Worm (Caenorhabditis elegans) whole organism, L2 larva: Measurements from ENCODE around the gene sym-2.
A peak's percentile ranks its signal among the peaks of the same experiment; 100 is the strongest.

Source experiments
- C34F6.9 ChIP-seq: fragments of 150-350 bp; optimal IDR thresholded peaks from 2 replicates; lab custom pipeline; 2014; ENCODE audit warnings: missing biosample characterization, missing genetic modification characterization
- R02D3.7 ChIP-seq: fragments of 150-350 bp; optimal IDR thresholded peaks from 2 replicates; lab custom pipeline; 2014; ENCODE audit warnings: missing biosample characterization, missing genetic modification characterization
- Y55F3AM.14 ChIP-seq: fragments of 200-800 bp; sonication (Bioruptor generic); optimal IDR thresholded peaks from 2 replicates; lab custom pipeline; 2018; ENCODE audit warnings: mild to moderate bottlenecking, missing genetic modification characterization, missing compliant biosample characterization
- ZK546.5 ChIP-seq: sonication (generic microtip); optimal IDR thresholded peaks from 2 replicates; lab custom pipeline; 2017; ENCODE audit warnings: missing biosample characterization, missing genetic modification characterization
- alr-1 ChIP-seq: fragments of 150-350 bp; optimal IDR thresholded peaks from 2 replicates; lab custom pipeline; 2014; ENCODE audit warnings: missing biosample characterization, missing genetic modification characterization
- aly-2 ChIP-seq: fragments of 150-350 bp; optimal IDR thresholded peaks from 2 replicates; lab custom pipeline; 2014; ENCODE audit warnings: missing biosample characterization, missing genetic modification characterization
- blmp-1 ChIP-seq: sonication (generic microtip); optimal IDR thresholded peaks from 2 replicates; lab custom pipeline; 2017; ENCODE audit warnings: missing genetic modification characterization, mild to moderate bottlenecking, missing compliant biosample characterization, antibody characterized with exemption, moderate library complexity; ENCODE audit not compliant: insufficient read depth
- crh-2 ChIP-seq: sonication (generic microtip); optimal IDR thresholded peaks from 2 replicates; lab custom pipeline; 2017; ENCODE audit warnings: missing biosample characterization, missing genetic modification characterization
- elt-1 ChIP-seq: fragments of 150-350 bp; optimal IDR thresholded peaks from 2 replicates; lab custom pipeline; 2014; ENCODE audit warnings: missing biosample characterization, missing genetic modification characterization
- elt-3 ChIP-seq: sonication (generic microtip); optimal IDR thresholded peaks from 2 replicates; lab custom pipeline; 2017; ENCODE audit warnings: missing biosample characterization, missing genetic modification characterization
- fos-1 ChIP-seq: fragments of 150-350 bp; optimal IDR thresholded peaks from 2 replicates; lab custom pipeline; 2014; ENCODE audit warnings: missing biosample characterization, missing genetic modification characterization
- gmeb-1 ChIP-seq: fragments of 150-350 bp; optimal IDR thresholded peaks from 2 replicates; lab custom pipeline; 2014; ENCODE audit warnings: missing biosample characterization, missing genetic modification characterization
- lin-13 ChIP-seq: fragments of 150-350 bp; optimal IDR thresholded peaks from 2 replicates; lab custom pipeline; 2014; ENCODE audit warnings: missing biosample characterization, missing genetic modification reagents, missing genetic modification characterization
- lin-39 ChIP-seq: fragments of 150-350 bp; optimal IDR thresholded peaks from 2 replicates; lab custom pipeline; 2014; ENCODE audit warnings: missing biosample characterization, missing genetic modification reagents, missing genetic modification characterization
- mab-5 ChIP-seq: fragments of 150-350 bp; optimal IDR thresholded peaks from 2 replicates; lab custom pipeline; 2014; ENCODE audit warnings: missing biosample characterization, missing genetic modification characterization
- mbf-1 ChIP-seq: sonication (generic microtip); optimal IDR thresholded peaks from 2 replicates; lab custom pipeline; 2017; ENCODE audit warnings: missing biosample characterization, missing genetic modification characterization
- mdl-1 ChIP-seq, 2 experiments: fragments of 150-350 bp in 1 of 2; sonication (generic microtip) in 1 of 2; optimal IDR thresholded peaks; 2 replicates each; lab custom pipeline; 2017; ENCODE audit warnings: missing biosample characterization in 2 of 2, missing genetic modification characterization in 2 of 2
- nhr-10 ChIP-seq: sonication (generic microtip); optimal IDR thresholded peaks from 2 replicates; lab custom pipeline; 2017; ENCODE audit warnings: missing biosample characterization, missing genetic modification characterization
- nhr-11 ChIP-seq: fragments of 150-350 bp; optimal IDR thresholded peaks from 2 replicates; lab custom pipeline; 2014; ENCODE audit warnings: missing biosample characterization, missing genetic modification characterization
- nhr-12 ChIP-seq: fragments of 150-350 bp; optimal IDR thresholded peaks from 2 replicates; lab custom pipeline; 2014; ENCODE audit warnings: missing biosample characterization, missing genetic modification characterization
- nhr-129 ChIP-seq: fragments of 150-350 bp; optimal IDR thresholded peaks from 2 replicates; lab custom pipeline; 2014; ENCODE audit warnings: missing biosample characterization, missing genetic modification characterization
- nhr-21 ChIP-seq: fragments of 150-350 bp; optimal IDR thresholded peaks from 2 replicates; lab custom pipeline; 2014; ENCODE audit warnings: missing biosample characterization, missing genetic modification characterization
- nhr-23 ChIP-seq: fragments of 150-350 bp; optimal IDR thresholded peaks from 2 replicates; lab custom pipeline; 2014; ENCODE audit warnings: missing biosample characterization, missing genetic modification reagents, missing genetic modification characterization
- nhr-237 ChIP-seq: fragments of 150-350 bp; optimal IDR thresholded peaks from 2 replicates; lab custom pipeline; 2014; ENCODE audit warnings: missing biosample characterization, missing genetic modification characterization
- nhr-25 ChIP-seq: fragments of 150-350 bp; sonication (generic microtip); optimal IDR thresholded peaks from 3 replicates; lab custom pipeline; 2014; ENCODE audit warnings: missing biosample characterization, missing genetic modification characterization
- nhr-77 ChIP-seq: fragments of 150-350 bp; optimal IDR thresholded peaks from 2 replicates; lab custom pipeline; 2014; ENCODE audit warnings: missing biosample characterization, missing genetic modification characterization
- skn-1 ChIP-seq: sonication (generic microtip); optimal IDR thresholded peaks from 2 replicates; lab custom pipeline; 2017; ENCODE audit warnings: missing biosample characterization, missing genetic modification characterization
- sma-3 ChIP-seq: sonication (generic microtip); optimal IDR thresholded peaks from 2 replicates; lab custom pipeline; 2016; ENCODE audit warnings: missing genetic modification reagents, missing genetic modification characterization, missing compliant biosample characterization
- sma-9 ChIP-seq, 2 experiments: fragments of 150-350 bp in 1 of 2; sonication (generic microtip) in 1 of 2; optimal IDR thresholded peaks; 2 replicates each; lab custom pipeline; 2014 to 2016; ENCODE audit warnings: missing genetic modification characterization in 2 of 2, mild to moderate bottlenecking in 1 of 2, missing biosample characterization in 1 of 2, missing compliant biosample characterization in 1 of 2, missing genetic modification reagents in 1 of 2, moderate library complexity in 1 of 2
- snpc-4 ChIP-seq: fragments of 150-350 bp; optimal IDR thresholded peaks from 2 replicates; lab custom pipeline; 2014; ENCODE audit warnings: missing biosample characterization, missing genetic modification characterization
- unc-39 ChIP-seq: fragments of 150-350 bp; optimal IDR thresholded peaks from 2 replicates; lab custom pipeline; 2014; ENCODE audit warnings: missing biosample characterization, missing genetic modification characterization
- unc-55 ChIP-seq: fragments of 150-350 bp; sonication (generic microtip); optimal IDR thresholded peaks from 3 replicates; lab custom pipeline; 2014; ENCODE audit warnings: missing biosample characterization, missing genetic modification reagents, missing genetic modification characterization
- zag-1 ChIP-seq: fragments of 150-350 bp; optimal IDR thresholded peaks from 2 replicates; lab custom pipeline; 2014; ENCODE audit warnings: missing biosample characterization, missing genetic modification characterization
- ztf-1 ChIP-seq: fragments of 200-800 bp; sonication (Bioruptor generic); conservative IDR thresholded peaks from 2 replicates; pipeline ENCODE4 v1.3.6; 2022; ENCODE audit warnings: missing genetic modification characterization, missing compliant biosample characterization
- ztf-11 ChIP-seq: sonication (generic microtip); optimal IDR thresholded peaks from 2 replicates; lab custom pipeline; 2017; ENCODE audit warnings: missing biosample characterization, missing genetic modification characterization

Gene sym-2

ce11 chrII:9160197-9160806, 28.0 kb downstream of the sym-2 start (continued):
- TF ChIP-seq ztf-1 (GFP tag; lab: Robert Waterston, UW) (no peak), nhr-237 (tag; lab: Kevin White, UChicago) (no peak), alr-1 (no peak), sma-3 (peak; percentile 85), elt-1 (tag; lab: Kevin White, UChicago) (no peak), mab-5 (tag; lab: Kevin White, UChicago) (no peak), nhr-11 (tag; lab: Kevin White, UChicago) (no peak), unc-55 (GFP tag; lab: Kevin White, UChicago) (no peak), aly-2 (tag; lab: Kevin White, UChicago) (no peak), C34F6.9 (tag; lab: Kevin White, UChicago) (no peak), fos-1 (tag; lab: Kevin White, UChicago) (peak; percentile 72), nhr-21 (tag; lab: Kevin White, UChicago) (peak; percentile 89), nhr-10 (no peak), nhr-12 (no peak), mdl-1 (tag; optimal IDR thresholded peaks at IDR 0.05; lab: Kevin White, UChicago) (no peak), lin-13 (GFP tag; lab: Kevin White, UChicago) (no peak), nhr-23 (no peak), nhr-77 (no peak), crh-2 (tag; lab: Kevin White, UChicago) (peak; percentile 4), blmp-1 (tag; lab: Kevin White, UChicago) (peak; percentile 40), ZK546.5 (tag; lab: Kevin White, UChicago) (no peak)
- TF ChIP-seq, all 48 proteins: peak for 10

DNA sequence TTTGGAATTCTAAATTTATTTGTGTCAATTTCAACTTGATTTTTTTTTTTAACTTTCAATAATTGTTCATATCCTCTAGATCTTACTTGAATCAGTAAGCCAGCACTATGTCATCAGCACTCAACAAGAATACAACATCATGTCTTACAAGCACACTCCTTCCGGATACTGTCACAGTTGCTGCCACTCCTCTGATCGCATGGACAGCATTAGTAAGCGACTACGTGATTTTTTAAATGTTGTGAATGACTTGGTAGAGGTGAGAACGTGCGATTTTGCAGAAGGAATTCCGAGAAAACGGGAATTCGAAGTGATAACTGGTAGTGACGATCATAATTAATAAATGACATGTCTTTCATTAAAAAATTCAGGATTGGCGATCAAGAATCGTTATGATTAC, 30.3 kb downstream of the sym-2 start, which contains the start of gene oac-54:
oac-54 (plus strand) TSS at position 83 of the 400 bp plus-strand sequence.
- TF ChIP-seq nhr-21 (tag; lab: Kevin White, UChicago) (no peak), blmp-1 (tag; lab: Kevin White, UChicago) (no peak), lin-39 (tag; lab: Kevin White, UChicago) (no peak), fos-1 (tag; lab: Kevin White, UChicago) (no peak), nhr-11 (tag; lab: Kevin White, UChicago) (no peak), nhr-77 (no peak), nhr-10 (no peak), nhr-129 (no peak), snpc-4 (tag; lab: Kevin White, UChicago) (no peak), crh-2 (tag; lab: Kevin White, UChicago) (no peak), ztf-1 (GFP tag; lab: Robert Waterston, UW) (no peak), sma-9 (GFP tag; optimal IDR thresholded peaks at IDR 0.05; lab: Kevin White, UChicago) (no peak), sma-9 (tag; optimal IDR thresholded peaks at IDR 0.05; lab: Kevin White, UChicago) (no peak), R02D3.7 (tag; lab: Kevin White, UChicago) (no peak), alr-1 (no peak), ztf-11 (no peak), nhr-23 (no peak)

- TF ChIP-seq sma-9 (GFP tag; optimal IDR thresholded peaks at IDR 0.05; lab: Kevin White, UChicago) (peak; percentile 77), sma-9 (tag; optimal IDR thresholded peaks at IDR 0.05; lab: Kevin White, UChicago) (no peak), fos-1 (tag; lab: Kevin White, UChicago) (peak; percentile 97), zag-1 (tag; lab: Kevin White, UChicago) (no peak), gmeb-1 (tag; lab: Kevin White, UChicago) (peak; percentile 1), crh-2 (tag; lab: Kevin White, UChicago) (peak; percentile 56), nhr-129 (peak; percentile 70)
These were observed 31.2 kb downstream of the sym-2 start for ce11 chrII:9157125-9157524.

- TF ChIP-seq C34F6.9 (tag; lab: Kevin White, UChicago) (no peak), nhr-25 (tag; lab: Kevin White, UChicago) (peak; percentile 45), unc-55 (GFP tag; lab: Kevin White, UChicago) (no peak), nhr-21 (tag; lab: Kevin White, UChicago) (peak; percentile 0), nhr-129 (peak; percentile 67)
These were observed 32.0 kb downstream of the sym-2 start for ce11 chrII:9156277-9156676.

DNA sequence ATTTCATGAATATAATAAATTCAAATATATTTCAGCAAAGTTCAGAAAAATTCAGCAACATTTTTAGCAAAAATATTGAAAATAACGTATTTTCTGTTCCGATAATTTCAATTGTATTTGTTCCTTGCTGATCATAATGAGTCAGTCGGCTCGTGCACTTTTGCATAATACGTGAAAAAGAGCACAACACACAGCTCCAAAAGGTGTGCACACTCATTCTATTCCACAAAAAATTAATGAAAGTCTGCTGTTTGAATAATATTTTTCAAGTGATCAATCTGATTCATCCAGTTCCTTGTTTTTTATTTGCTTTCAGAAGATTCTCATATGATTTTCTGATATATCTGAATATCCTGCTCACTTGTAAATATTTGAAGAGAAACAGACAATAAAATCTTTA, 33.9 kb downstream of the sym-2 start:
- TF ChIP-seq mbf-1 (tag; lab: Kevin White, UChicago) (no peak), nhr-23 (no peak), unc-39 (tag; lab: Kevin White, UChicago) (no peak), elt-3 (no peak), skn-1 (tag; lab: Kevin White, UChicago) (no peak), Y55F3AM.14 (GFP tag; lab: Kevin White, UChicago) (no peak), ztf-1 (GFP tag; lab: Robert Waterston, UW) (no peak)
